Worm (Caenorhabditis elegans): Measurements from ENCODE around the gene clec-32.

The clec-32 gene

ce11 chrV:16833672-16834071 lies 27.9 kb downstream of the clec-32 start:
- TF ChIP-seq scrt-1 (GFP tag; IDR thresholded peaks at IDR 0.05): no peak
- no peak for TF ChIP-seq hmbx-1 (tag; optimal IDR thresholded peaks at IDR 0.05)
- no peak for TF ChIP-seq tbx-37 (GFP tag; conservative IDR thresholded peaks at IDR 0.05)
- TF ChIP-seq ets-7 (tag; optimal IDR thresholded peaks at IDR 0.05): no peak
- no peak for TF ChIP-seq pes-1 (GFP tag; IDR thresholded peaks at IDR 0.05)
- no peak for TF ChIP-seq ceh-13 (GFP tag; optimal IDR thresholded peaks at IDR 0.05)
- no peak for TF ChIP-seq tra-4 (tag; optimal IDR thresholded peaks at IDR 0.05)
- no peak for TF ChIP-seq tbx-11 (GFP tag; IDR thresholded peaks at IDR 0.05)
- TF ChIP-seq hmg-4 (GFP tag; optimal IDR thresholded peaks at IDR 0.05): no peak
- TF ChIP-seq F13C5.2 (tag; optimal IDR thresholded peaks at IDR 0.05): no peak
- no peak for TF ChIP-seq sea-1 (GFP tag; conservative IDR thresholded peaks at IDR 0.05)
- TF ChIP-seq aly-1 (tag; optimal IDR thresholded peaks at IDR 0.05): no peak
- no peak for TF ChIP-seq flt-1 (GFP tag; IDR thresholded peaks at IDR 0.05)
- no peak for TF ChIP-seq ceh-36 (tag; optimal IDR thresholded peaks at IDR 0.05)
- no peak for TF ChIP-seq hnd-1 (tag; optimal IDR thresholded peaks at IDR 0.05)

- TF ChIP-seq scrt-1 (GFP tag; IDR thresholded peaks at IDR 0.05) (no peak), tbx-11 (GFP tag; IDR thresholded peaks at IDR 0.05) (no peak)
Observed at ce11 chrV:16832865-16833264, 28.8 kb downstream of the clec-32 start, which contains the start of gene phy-3. Gene phy-3 (plus strand): TSS chrV:16833165.

ce11 chrV:16831921-16832320 lies 29.7 kb downstream of the clec-32 start, which contains the start of gene srh-215:
Gene srh-215 (minus strand): TSS chrV:16832021.
- TF ChIP-seq hmg-4 (GFP tag; optimal IDR thresholded peaks at IDR 0.05): no peak
- TF ChIP-seq hnd-1 (tag; optimal IDR thresholded peaks at IDR 0.05): no peak
- no peak for TF ChIP-seq B0310.2 (tag; optimal IDR thresholded peaks at IDR 0.05)
- no peak for TF ChIP-seq ceh-36 (tag; optimal IDR thresholded peaks at IDR 0.05)
- no peak for TF ChIP-seq flt-1 (GFP tag; IDR thresholded peaks at IDR 0.05)
- TF ChIP-seq ceh-13 (GFP tag; optimal IDR thresholded peaks at IDR 0.05): no peak
- TF ChIP-seq sea-1 (GFP tag; conservative IDR thresholded peaks at IDR 0.05): no peak
- no peak for TF ChIP-seq ets-7 (tag; optimal IDR thresholded peaks at IDR 0.05)
- TF ChIP-seq tbx-37 (GFP tag; conservative IDR thresholded peaks at IDR 0.05): no peak

- no peak for TF ChIP-seq B0310.2 (tag; optimal IDR thresholded peaks at IDR 0.05)
- TF ChIP-seq sea-1 (GFP tag; conservative IDR thresholded peaks at IDR 0.05): no peak
- TF ChIP-seq ceh-36 (tag; optimal IDR thresholded peaks at IDR 0.05): no peak
- TF ChIP-seq flt-1 (GFP tag; IDR thresholded peaks at IDR 0.05): no peak
Observed at ce11 chrV:16831310-16831709, 30.3 kb downstream of the clec-32 start.

ce11 chrV:16829396-16829795 lies 32.2 kb downstream of the clec-32 start, which contains the start of gene srh-214:
Gene srh-214 (minus strand): TSS chrV:16829755.
- TF ChIP-seq hmg-4 (GFP tag; optimal IDR thresholded peaks at IDR 0.05) (no peak), B0310.2 (tag; optimal IDR thresholded peaks at IDR 0.05) (no peak), ceh-36 (tag; optimal IDR thresholded peaks at IDR 0.05) (no peak), ama-1 (optimal IDR thresholded peaks at IDR 0.05) (no peak), flt-1 (GFP tag; IDR thresholded peaks at IDR 0.05) (no peak), F13C5.2 (tag; optimal IDR thresholded peaks at IDR 0.05) (no peak), tbx-11 (GFP tag; IDR thresholded peaks at IDR 0.05) (no peak), ceh-13 (GFP tag; optimal IDR thresholded peaks at IDR 0.05) (no peak)

- TF ChIP-seq tbx-11 (GFP tag; IDR thresholded peaks at IDR 0.05) (no peak), hnd-1 (tag; optimal IDR thresholded peaks at IDR 0.05) (no peak), sea-1 (GFP tag; conservative IDR thresholded peaks at IDR 0.05) (no peak), flt-1 (GFP tag; IDR thresholded peaks at IDR 0.05) (no peak), hmbx-1 (tag; optimal IDR thresholded peaks at IDR 0.05) (no peak), B0310.2 (tag; optimal IDR thresholded peaks at IDR 0.05) (no peak), scrt-1 (GFP tag; IDR thresholded peaks at IDR 0.05) (no peak)
Observed at ce11 chrV:16827485-16827884, 34.1 kb downstream of the clec-32 start, which contains the start of gene srh-216. Gene srh-216 (minus strand): TSS chrV:16827585.

ce11 chrV:16821270-16821737 lies 40.3 kb downstream of the clec-32 start, which contains the start of gene T20B3.14:
Gene T20B3.14 (minus strand): TSS chrV:16821320.
- TF ChIP-seq tbx-11 (GFP tag; IDR thresholded peaks at IDR 0.05): no peak

ce11 chrV:16816707-16817106 lies 44.9 kb downstream of the clec-32 start:
- TF ChIP-seq hmbx-1 (tag; optimal IDR thresholded peaks at IDR 0.05) (no peak), B0310.2 (tag; optimal IDR thresholded peaks at IDR 0.05) (no peak), tra-4 (tag; optimal IDR thresholded peaks at IDR 0.05) (no peak), ceh-13 (GFP tag; optimal IDR thresholded peaks at IDR 0.05) (no peak), tbx-11 (GFP tag; IDR thresholded peaks at IDR 0.05) (no peak), hmg-4 (GFP tag; optimal IDR thresholded peaks at IDR 0.05) (no peak), hnd-1 (tag; optimal IDR thresholded peaks at IDR 0.05) (no peak), scrt-1 (GFP tag; IDR thresholded peaks at IDR 0.05) (no peak), ets-7 (tag; optimal IDR thresholded peaks at IDR 0.05) (no peak), ama-1 (optimal IDR thresholded peaks at IDR 0.05) (no peak), ceh-36 (tag; optimal IDR thresholded peaks at IDR 0.05) (no peak), sea-1 (GFP tag; conservative IDR thresholded peaks at IDR 0.05) (no peak), flt-1 (GFP tag; IDR thresholded peaks at IDR 0.05) (no peak), F13C5.2 (tag; optimal IDR thresholded peaks at IDR 0.05) (no peak), tbx-37 (GFP tag; conservative IDR thresholded peaks at IDR 0.05) (no peak)

ce11 chrV:16815261-16815660 lies 46.4 kb downstream of the clec-32 start, which contains the start of gene T20B3.1:
Gene T20B3.1 (plus strand): TSS chrV:16815561.
- TF ChIP-seq tbx-37 (GFP tag; conservative IDR thresholded peaks at IDR 0.05): no peak
- TF ChIP-seq aly-1 (tag; optimal IDR thresholded peaks at IDR 0.05): no peak
- no peak for TF ChIP-seq pes-1 (GFP tag; IDR thresholded peaks at IDR 0.05)
- no peak for TF ChIP-seq flt-1 (GFP tag; IDR thresholded peaks at IDR 0.05)
- no peak for TF ChIP-seq tbx-11 (GFP tag; IDR thresholded peaks at IDR 0.05)
- TF ChIP-seq ama-1 (optimal IDR thresholded peaks at IDR 0.05): no peak
- no peak for TF ChIP-seq hnd-1 (tag; optimal IDR thresholded peaks at IDR 0.05)
- no peak for TF ChIP-seq B0310.2 (tag; optimal IDR thresholded peaks at IDR 0.05)
- TF ChIP-seq F13C5.2 (tag; optimal IDR thresholded peaks at IDR 0.05): no peak
- TF ChIP-seq ets-7 (tag; optimal IDR thresholded peaks at IDR 0.05): no peak
- no peak for TF ChIP-seq scrt-1 (GFP tag; IDR thresholded peaks at IDR 0.05)
- no peak for TF ChIP-seq tra-4 (tag; optimal IDR thresholded peaks at IDR 0.05)
- TF ChIP-seq ceh-13 (GFP tag; optimal IDR thresholded peaks at IDR 0.05): no peak
- TF ChIP-seq hmg-4 (GFP tag; optimal IDR thresholded peaks at IDR 0.05): no peak
- no peak for TF ChIP-seq ceh-36 (tag; optimal IDR thresholded peaks at IDR 0.05)
- no peak for TF ChIP-seq hmbx-1 (tag; optimal IDR thresholded peaks at IDR 0.05)
- no peak for TF ChIP-seq sea-1 (GFP tag; conservative IDR thresholded peaks at IDR 0.05)
